Fruit fly (Drosophila melanogaster) S2 (cell line): Measurements from ENCODE around the gene mora.

Experiments
- CG8478 ChIP-seq: fragments of >200 bp; optimal IDR thresholded peaks from 2 replicates; lab custom pipeline; 2018
- CTCF ChIP-seq, 2 experiments: fragments of >200 bp; optimal IDR thresholded peaks; 2 replicates each; lab custom pipeline; 2018

The mora gene

DNA sequence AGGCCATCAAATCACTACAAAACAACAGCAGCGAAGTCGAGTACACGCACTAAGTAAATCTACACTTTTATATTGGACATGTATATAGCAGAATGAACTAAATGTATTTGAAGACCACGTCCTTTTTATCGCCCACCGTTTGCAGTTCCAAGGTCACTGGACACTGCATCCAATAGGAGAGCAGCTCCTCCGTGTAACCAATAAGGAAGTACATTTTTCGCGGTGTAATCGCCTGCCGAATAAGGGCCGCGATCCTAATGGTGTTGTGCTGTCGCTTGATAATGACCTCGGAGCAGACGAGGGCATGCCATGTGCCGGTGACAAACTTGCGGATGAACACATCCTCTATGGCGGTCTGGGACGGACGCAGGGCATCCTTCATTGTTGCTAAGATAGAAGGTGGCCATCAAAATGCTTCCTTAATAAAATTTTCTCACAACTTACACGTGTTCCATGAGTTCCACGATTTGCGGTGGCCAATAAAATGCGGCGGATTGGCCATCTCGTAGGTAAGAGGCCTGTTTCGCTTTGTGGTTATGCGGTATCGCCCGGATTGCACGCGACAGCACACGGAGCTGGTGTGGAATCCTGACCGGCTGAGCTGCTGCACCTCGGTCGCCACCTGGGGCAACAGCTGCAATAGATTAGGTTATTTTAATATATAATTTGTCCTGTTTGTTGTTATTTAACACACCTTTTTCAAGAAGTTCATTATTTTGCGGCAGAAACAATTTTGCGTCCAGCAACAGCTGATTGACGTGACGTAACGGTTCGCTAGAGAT, 23.2 kb upstream of the mora start, which contains the start of gene mRpS24:
Gene mRpS24, minus strand, starts transcription at position 772 of the 782 bp plus-strand sequence.
- TF ChIP-seq CTCF (optimal IDR thresholded peaks at IDR 0.05; lab: Kevin White, UChicago) (no peak), CG8478 (lab: Kevin White, UChicago) (no peak)

dm6 chr3R:24163556-24164022, 22.6 kb upstream of the mora start, which contains the start of gene Apc2:
TSS of gene Apc2 (plus strand) at chr3R:24163966.
- TF ChIP-seq CTCF (optimal IDR thresholded peaks at IDR 0.05; lab: Kevin White, UChicago) (no peak), CG8478 (lab: Kevin White, UChicago) (no peak)

dm6 chr3R:24169362-24169761, 16.8 kb upstream of the mora start, which contains the start of gene CG5510:
TSS of gene CG5510 (minus strand) at chr3R:24169562.
- TF ChIP-seq CG8478 (lab: Kevin White, UChicago) (no peak), CTCF (optimal IDR thresholded peaks at IDR 0.05; lab: Kevin White, UChicago) (peak in 1 of 2 experiments; percentile 14)

dm6 chr3R:24172379-24172778, 13.8 kb upstream of the mora start, which contains the start of gene CG13606:
TSS of gene CG13606 (plus strand) at chr3R:24172628.
- TF ChIP-seq CTCF (optimal IDR thresholded peaks at IDR 0.05; lab: Kevin White, UChicago), result no peak

- TF ChIP-seq CTCF (optimal IDR thresholded peaks at IDR 0.05; lab: Kevin White, UChicago), result no peak
These were observed 2.5 kb downstream of the mora start, which contains the start of gene CG5515 for dm6 chr3R:24188619-24189018. TSS of gene CG5515 (minus strand) at chr3R:24188896.

DNA sequence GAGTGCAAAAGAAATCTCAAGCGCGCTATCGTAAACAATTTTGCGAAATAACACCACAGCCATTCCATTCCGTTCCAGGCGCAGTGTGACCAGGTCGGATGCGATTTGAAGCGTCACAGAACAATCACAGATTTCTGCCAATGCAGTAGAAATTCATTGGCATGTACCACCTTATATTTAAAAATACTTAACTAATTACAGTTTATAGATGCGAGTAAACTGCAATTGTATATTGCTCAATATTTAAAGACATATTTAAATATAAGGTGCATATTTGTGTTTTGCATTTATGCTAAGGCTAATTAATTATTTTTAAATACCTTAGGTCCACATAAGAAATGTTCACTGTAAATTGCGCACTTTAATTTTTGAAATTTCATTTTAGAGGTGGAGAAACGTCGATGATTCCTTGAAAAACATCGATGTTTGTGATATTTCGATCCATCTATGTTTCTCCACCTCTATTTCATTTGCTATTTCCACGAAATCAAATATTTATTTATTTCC, 7.3 kb downstream of the mora start, which contains the start of the genes SMC6 and CG6204:
Gene SMC6, minus strand, starts transcription at position 51 of the 507 bp plus-strand sequence.
Gene CG6204, plus strand, starts transcription at position 460 of the 507 bp plus-strand sequence.
- no peak for TF ChIP-seq CTCF (optimal IDR thresholded peaks at IDR 0.05; lab: Kevin White, UChicago)
- TF ChIP-seq CG8478 (lab: Kevin White, UChicago), result no peak

dm6 chr3R:24202723-24203122, 16.6 kb downstream of the mora start:
- TF ChIP-seq CTCF (optimal IDR thresholded peaks at IDR 0.05; lab: Kevin White, UChicago) (no peak), CG8478 (lab: Kevin White, UChicago) (no peak)

dm6 chr3R:24203426-24203825, 17.3 kb downstream of the mora start:
- TF ChIP-seq CTCF (optimal IDR thresholded peaks at IDR 0.05; lab: Kevin White, UChicago) (no peak), CG8478 (lab: Kevin White, UChicago) (no peak)

DNA sequence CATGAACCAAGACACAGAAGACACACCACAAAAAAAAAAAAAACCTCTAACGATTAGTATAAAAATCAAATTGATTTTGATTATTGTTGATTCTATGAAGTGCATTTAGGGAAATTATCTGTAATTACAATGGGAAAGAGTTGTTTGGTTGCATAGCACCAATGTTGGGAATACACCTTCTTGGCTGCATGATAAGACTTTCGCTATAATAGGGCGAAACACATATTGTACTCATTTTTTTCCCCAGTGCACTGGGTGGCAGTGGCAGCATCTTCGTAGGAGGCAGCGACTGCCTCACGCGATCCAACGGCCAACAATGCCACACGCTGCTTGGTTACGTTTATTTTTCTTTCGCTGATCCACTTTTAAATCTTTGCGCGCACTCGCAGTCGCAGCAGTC, 17.9 kb downstream of the mora start:
- TF ChIP-seq CTCF (optimal IDR thresholded peaks at IDR 0.05; lab: Kevin White, UChicago) (no peak), CG8478 (lab: Kevin White, UChicago) (no peak)

DNA sequence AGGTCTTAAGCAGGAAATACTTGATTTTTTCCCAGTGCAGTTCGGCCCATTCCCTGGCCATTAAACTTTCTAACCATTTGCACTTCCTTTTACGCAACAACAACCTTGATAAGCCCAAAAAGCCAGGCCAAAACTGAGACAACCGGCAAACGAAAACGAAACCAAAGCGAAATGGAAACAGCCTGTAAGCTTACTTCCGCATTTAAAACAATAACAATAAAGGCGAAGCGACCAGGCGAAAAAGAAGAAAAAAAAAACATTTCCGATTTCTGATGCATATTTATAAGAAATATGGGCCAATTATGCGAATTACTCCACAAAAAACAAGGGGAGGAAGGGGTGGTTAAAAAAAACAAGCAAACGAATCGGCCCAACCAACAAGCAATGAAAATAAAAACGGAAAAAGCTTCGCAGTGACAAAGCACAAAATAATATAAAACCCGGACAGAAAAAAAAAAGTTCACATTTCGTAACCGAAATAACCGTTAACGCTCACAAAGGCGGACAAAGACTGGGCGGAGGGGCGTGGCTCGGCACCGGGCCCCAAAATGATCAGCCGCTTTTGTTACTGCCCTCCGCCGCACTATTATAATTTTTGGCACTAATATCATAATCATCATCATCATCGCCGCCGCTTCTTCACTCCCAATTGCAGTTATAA, 19.2 kb downstream of the mora start:
- TF ChIP-seq CG8478 (lab: Kevin White, UChicago) (no peak), CTCF (optimal IDR thresholded peaks at IDR 0.05; lab: Kevin White, UChicago) (no peak)

- TF ChIP-seq CG8478 (lab: Kevin White, UChicago) (no peak), CTCF (optimal IDR thresholded peaks at IDR 0.05; lab: Kevin White, UChicago) (no peak)
These were observed 19.8 kb downstream of the mora start for dm6 chr3R:24205935-24206334.

DNA sequence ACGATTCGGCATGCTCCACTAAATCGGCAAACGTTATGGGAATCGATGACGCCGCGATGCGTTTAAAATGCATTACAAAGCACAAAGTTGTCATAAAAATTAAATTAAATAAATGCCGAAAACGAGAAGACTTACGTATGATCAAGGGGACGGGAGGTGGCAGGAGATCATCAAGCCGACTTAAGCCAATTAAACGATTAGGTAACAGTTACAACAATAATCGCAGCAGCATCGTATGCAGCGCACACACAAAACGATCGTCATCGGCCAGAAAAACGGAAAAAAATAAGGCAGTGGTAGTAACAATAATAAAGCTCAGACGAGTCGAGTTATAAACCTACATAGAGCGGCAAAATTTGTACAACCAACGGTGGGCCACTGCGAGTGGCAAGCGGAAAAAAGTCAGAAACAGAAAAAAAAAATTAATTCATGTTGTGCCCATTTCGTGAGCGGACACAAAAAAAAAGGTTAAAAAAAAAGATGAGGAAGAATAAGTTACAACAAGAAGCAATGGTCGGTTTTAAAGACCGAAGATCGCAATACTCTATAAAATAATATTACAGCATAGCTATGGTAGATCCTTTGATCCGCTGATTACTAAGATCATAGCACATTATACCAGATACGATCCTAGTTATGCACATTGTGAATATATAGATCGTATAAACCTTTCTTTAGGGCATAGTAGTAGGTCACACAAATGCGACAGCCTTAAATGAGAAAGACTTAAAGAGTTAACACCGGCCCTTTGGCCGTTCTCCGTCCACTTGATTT, 20.4 kb downstream of the mora start:
- TF ChIP-seq CG8478 (lab: Kevin White, UChicago) (no peak), CTCF (optimal IDR thresholded peaks at IDR 0.05; lab: Kevin White, UChicago) (no peak)

DNA sequence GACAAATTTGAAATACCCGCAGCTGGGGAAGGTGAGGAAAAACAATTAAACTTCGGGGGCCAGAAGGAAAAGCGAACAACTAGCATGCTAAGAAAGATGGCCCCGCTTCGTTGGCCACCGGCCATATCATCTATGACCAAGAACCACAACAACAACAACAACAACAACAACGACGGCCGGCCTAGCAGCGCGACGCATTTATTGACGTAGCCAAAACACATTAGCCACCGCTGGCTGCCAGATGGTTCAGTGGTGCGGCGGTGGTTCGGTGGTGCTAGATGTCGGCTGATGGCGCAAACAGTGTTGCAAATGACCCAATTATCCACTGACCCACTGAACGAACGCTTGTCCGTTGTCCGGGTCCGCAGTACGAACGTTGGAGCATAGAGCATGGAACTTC, 27.5 kb downstream of the mora start:
- TF ChIP-seq CG8478 (lab: Kevin White, UChicago) (no peak), CTCF (optimal IDR thresholded peaks at IDR 0.05; lab: Kevin White, UChicago) (no peak)

dm6 chr3R:24216017-24216416, 29.9 kb downstream of the mora start:
- TF ChIP-seq CTCF (optimal IDR thresholded peaks at IDR 0.05; lab: Kevin White, UChicago) (no peak), CG8478 (lab: Kevin White, UChicago) (no peak)
